Worm (Caenorhabditis elegans): Measurements from ENCODE around the gene T10C6.16.

DNA sequence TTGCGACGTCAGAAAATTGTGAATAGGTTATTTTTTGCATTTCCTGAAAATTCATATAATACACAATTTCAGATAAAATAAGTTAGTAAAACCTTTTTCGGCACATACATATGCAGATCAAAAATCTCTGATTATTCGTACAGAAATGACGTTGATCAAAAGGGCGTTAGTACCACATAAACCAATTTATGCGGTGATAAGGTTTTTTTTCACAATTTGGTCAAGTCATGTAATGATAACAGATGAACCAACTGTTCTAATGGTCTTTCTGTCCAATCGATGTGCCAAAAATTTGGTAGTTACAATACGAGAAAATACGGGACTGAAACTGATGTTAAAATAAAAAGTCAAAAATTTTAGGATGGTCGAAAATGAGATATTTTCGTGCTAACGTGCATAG, 47.2 kb upstream of the T10C6.16 start:
- TF ChIP-seq dao-5 (tag; optimal IDR thresholded peaks at IDR 0.05) = no peak
- no peak for TF ChIP-seq W03F9.2 (tag; optimal IDR thresholded peaks at IDR 0.05)
- no peak for TF ChIP-seq him-1 (tag; optimal IDR thresholded peaks at IDR 0.05)

Measured in whole organism, L4/young adult.